Fruit fly (Drosophila melanogaster): ENCODE results near the gene stai.

stai gene

DNA sequence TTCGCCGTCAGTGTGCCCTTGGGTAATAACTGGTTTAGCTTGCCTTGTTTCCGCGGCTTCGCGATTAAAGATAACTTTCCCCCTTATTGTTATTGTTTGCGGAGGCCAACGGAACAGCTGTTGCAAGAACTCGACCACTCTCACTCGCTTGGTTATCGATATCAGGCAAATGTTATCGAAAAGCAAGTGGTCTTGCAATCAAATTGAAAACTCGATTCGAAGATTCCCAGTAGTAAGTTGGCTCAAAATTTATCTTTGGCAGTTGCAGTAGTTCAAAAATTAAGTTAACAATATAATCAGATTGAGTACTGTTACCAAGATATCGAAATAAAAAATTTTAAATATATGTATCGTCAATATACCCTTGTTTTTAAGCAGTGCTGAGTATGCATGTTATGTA is 34.4 kb upstream of the stai start, which contains the start of the genes Fbw5 and CG9147 (continued):
- TF ChIP-seq CoRest (tag; optimal IDR thresholded peaks at IDR 0.05) (peak; percentile 100), CG1233 (GFP tag; optimal IDR thresholded peaks at IDR 0.05) (peak; percentile 99), Hand (GFP tag; optimal IDR thresholded peaks at IDR 0.05) (peak; percentile 99), Gug (GFP tag; IDR thresholded peaks at IDR 0.05) (peak; percentile 99), zf30C (GFP tag; optimal IDR thresholded peaks at IDR 0.05) (no peak), CG31224 (GFP tag; IDR thresholded peaks at IDR 0.05) (peak; percentile 96), CG4617 (GFP tag; optimal IDR thresholded peaks at IDR 0.05; ENCODE audit: borderline replicate concordance) (peak; percentile 100), chm (GFP tag; IDR thresholded peaks at IDR 0.05) (peak; percentile 100), CG2875 (GFP tag; optimal IDR thresholded peaks at IDR 0.05) (peak; percentile 100), HLH54F (GFP tag; optimal IDR thresholded peaks at IDR 0.05) (peak; percentile 99), CG2116 (GFP tag; optimal IDR thresholded peaks at IDR 0.05) (peak; percentile 96), Kr (GFP tag; optimal IDR thresholded peaks at IDR 0.05) (peak; percentile 83), NC2α (GFP tag; optimal IDR thresholded peaks at IDR 0.05) (peak; percentile 99), unc-4 (GFP tag; IDR thresholded peaks at IDR 0.05; ENCODE audit: partially characterized antibody) (peak; percentile 59), Dp (GFP tag; optimal IDR thresholded peaks at IDR 0.05) (peak; percentile 62), sd (tag; optimal IDR thresholded peaks at IDR 0.05) (peak; percentile 99), jumu (GFP tag; optimal IDR thresholded peaks at IDR 0.05) (peak; percentile 99), scrt (GFP tag; optimal IDR thresholded peaks at IDR 0.05) (peak; percentile 97), nerfin-2 (GFP tag; IDR thresholded peaks at IDR 0.05; ENCODE audit: partially characterized antibody) (peak; percentile 71), kni (GFP tag; optimal IDR thresholded peaks at IDR 0.05) (peak; percentile 70), Adf1 (GFP tag; IDR thresholded peaks at IDR 0.05) (peak; percentile 93), Opbp (GFP tag; IDR thresholded peaks at IDR 0.05; ENCODE audit: partially characterized antibody) (peak; percentile 57; the same call in 2 of the 3 replicates), CG8388 (GFP tag; optimal IDR thresholded peaks at IDR 0.05) (peak; percentile 99), Drgx (GFP tag; IDR thresholded peaks at IDR 0.05) (peak; percentile 99), pfk (GFP tag; optimal IDR thresholded peaks at IDR 0.05) (peak; percentile 54), CHES-1-like (GFP tag; optimal IDR thresholded peaks at IDR 0.05) (peak; percentile 99), CG12071 (GFP tag; optimal IDR thresholded peaks at IDR 0.05) (peak; percentile 98), HmgZ (tag; optimal IDR thresholded peaks at IDR 0.05) (peak; percentile 100), Ada2b (GFP tag; IDR thresholded peaks at IDR 0.05) (peak; percentile 100), Sox100B (GFP tag; optimal IDR thresholded peaks at IDR 0.05) (peak; percentile 99), so (GFP tag; IDR thresholded peaks at IDR 0.05) (peak; percentile 100), CG12104 (GFP tag; optimal IDR thresholded peaks at IDR 0.05) (peak; percentile 100), ftz-f1 (GFP tag; optimal IDR thresholded peaks at IDR 0.05) (peak; percentile 96), dan (GFP tag; IDR thresholded peaks at IDR 0.05) (peak; percentile 95), Dll (GFP tag; IDR thresholded peaks at IDR 0.05; ENCODE audit: partially characterized antibody) (peak; percentile 65), CG8765 (GFP tag; IDR thresholded peaks at IDR 0.05) (peak; percentile 98), otp (GFP tag; IDR thresholded peaks at IDR 0.05) (peak; percentile 100), CG10274 (GFP tag; optimal IDR thresholded peaks at IDR 0.05) (peak; percentile 95), CG3838 (GFP tag; optimal IDR thresholded peaks at IDR 0.05) (peak; percentile 99), CG8478 (optimal IDR thresholded peaks at IDR 0.05) (no peak), Max (GFP tag; optimal IDR thresholded peaks at IDR 0.05) (peak; percentile 100), mam (GFP tag; optimal IDR thresholded peaks at IDR 0.05) (peak; percentile 100), Taf1 (GFP tag; IDR thresholded peaks at IDR 0.05) (peak; percentile 99), Tbp (GFP tag; optimal IDR thresholded peaks at IDR 0.05) (no peak), Doc3 (GFP tag; IDR thresholded peaks at IDR 0.05; ENCODE audit: partially characterized antibody) (no peak; the same call in 2 of the 3 replicates), CG14710 (tag; optimal IDR thresholded peaks at IDR 0.05) (peak; percentile 98), Bgb (GFP tag; IDR thresholded peaks at IDR 0.05; ENCODE audit: partially characterized antibody) (peak; percentile 58; the same call in 1 of the 2 replicates), mirr (GFP tag; optimal IDR thresholded peaks at IDR 0.05) (peak; percentile 97), gsb-n (tag; optimal IDR thresholded peaks at IDR 0.05) (peak; percentile 100), aop (GFP tag; IDR thresholded peaks at IDR 0.05) (peak; percentile 96), CG8944 (GFP tag; optimal IDR thresholded peaks at IDR 0.05) (peak; percentile 99)

Data from whole organism, embryonic.